Comparison of ENCODE assay signal across 1 fruit fly cellular context in the genomic region with DNA sequence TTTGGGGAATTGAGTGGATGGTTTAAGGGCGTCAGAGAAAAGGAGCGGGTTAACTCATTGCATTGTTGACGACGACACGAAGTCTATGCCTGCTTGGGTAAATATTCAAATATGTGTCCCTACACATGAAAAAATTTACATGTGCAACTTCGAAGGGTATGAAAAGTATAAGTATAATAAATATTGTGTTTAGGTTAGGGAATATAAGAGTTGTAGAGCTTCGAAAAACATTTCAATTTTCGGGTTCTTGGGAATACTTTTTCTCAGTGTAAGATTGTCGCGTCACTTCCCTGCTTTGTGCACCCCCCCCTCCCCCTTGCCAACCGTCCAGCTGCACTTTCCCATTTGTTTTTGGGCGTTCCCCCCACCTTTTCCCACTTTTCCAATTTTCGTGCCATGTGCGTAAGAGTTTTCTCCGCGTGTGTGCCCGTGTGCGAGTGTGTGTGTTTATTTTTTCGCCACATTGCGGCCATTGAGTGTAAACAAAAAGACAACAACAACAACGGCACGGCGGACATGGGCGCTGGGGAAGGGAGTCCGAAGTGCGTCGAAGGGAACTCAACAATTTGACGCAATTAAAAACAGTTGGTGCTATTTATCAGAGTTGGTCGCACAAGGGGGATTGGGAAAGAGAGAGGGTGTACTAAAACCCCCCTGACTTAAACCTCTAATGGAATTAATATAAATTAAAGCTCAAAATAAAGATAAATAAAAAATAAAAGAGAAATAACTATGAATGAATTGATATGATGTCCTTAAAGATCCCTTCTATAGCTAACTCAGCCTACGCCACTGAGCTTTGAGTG.
TF ChIP-seq lines count a peak whose summit lies in the region.

No protein-coding gene starts in this region.

TF ChIP-seq in whole organism, embryonic, 481 proteins besides CTCF, POLR2A, EP300 and RAD21 (continued from another document and continues in another):
- no peak for TF ChIP-seq Dad (GFP tag; optimal IDR thresholded peaks at IDR 0.05; lab: Kevin White, UChicago)
- no peak for TF ChIP-seq CG12744 (GFP tag; optimal IDR thresholded peaks at IDR 0.05; lab: Kevin White, UChicago)
- no peak for TF ChIP-seq MBD-R2 (GFP tag; IDR thresholded peaks at IDR 0.05; lab: Robert Waterston, UW)
- TF ChIP-seq Chrac-16 (GFP tag; optimal IDR thresholded peaks at IDR 0.05; lab: Kevin White, UChicago), result peak; percentile 42
- peak; percentile 14 for TF ChIP-seq CG10267 (tag; optimal IDR thresholded peaks at IDR 0.05; lab: Kevin White, UChicago)
- no peak for TF ChIP-seq Mes4 (GFP tag; optimal IDR thresholded peaks at IDR 0.05; lab: Kevin White, UChicago)
- peak; percentile 43 for TF ChIP-seq sd (tag; optimal IDR thresholded peaks at IDR 0.05; lab: Kevin White, UChicago)
- TF ChIP-seq crol (GFP tag; IDR thresholded peaks at IDR 0.05; lab: Robert Waterston, UW), result peak; percentile 81
- peak; percentile 3 for TF ChIP-seq zfh2 (GFP tag; optimal IDR thresholded peaks at IDR 0.05; lab: Kevin White, UChicago)
- peak; percentile 25; the same call in 1 of the 2 replicates for TF ChIP-seq CG4730 (GFP tag; IDR thresholded peaks at IDR 0.05; lab: Robert Waterston, UW)
- TF ChIP-seq ERR (GFP tag; optimal IDR thresholded peaks at IDR 0.05; lab: Kevin White, UChicago), result no peak
- TF ChIP-seq Ptx1 (GFP tag; IDR thresholded peaks at IDR 0.05; lab: Robert Waterston, UW), result peak; percentile 32
- TF ChIP-seq CG9215 (GFP tag; IDR thresholded peaks at IDR 0.05; lab: Robert Waterston, UW), result peak; percentile 44
- no peak; the same call in 1 of the 2 replicates for TF ChIP-seq CG11696 (GFP tag; IDR thresholded peaks at IDR 0.05; lab: Robert Waterston, UW)
- no peak for TF ChIP-seq zen2 (GFP tag; IDR thresholded peaks at IDR 0.05; lab: Robert Waterston, UW; ENCODE audit: partially characterized antibody)
- TF ChIP-seq CG3995 (GFP tag; optimal IDR thresholded peaks at IDR 0.05; lab: Kevin White, UChicago), result no peak
- TF ChIP-seq nerfin-2 (GFP tag; IDR thresholded peaks at IDR 0.05; lab: Robert Waterston, UW; ENCODE audit: partially characterized antibody), result no peak
- peak; percentile 28 for TF ChIP-seq pnt (GFP tag; optimal IDR thresholded peaks at IDR 0.05; lab: Kevin White, UChicago)
- TF ChIP-seq cad (GFP tag; optimal IDR thresholded peaks at IDR 0.05; lab: Kevin White, UChicago), result no peak
- no peak for TF ChIP-seq CG43689 (GFP tag; IDR thresholded peaks at IDR 0.05; lab: Robert Waterston, UW)
- no peak for TF ChIP-seq Ravus (GFP tag; IDR thresholded peaks at IDR 0.05; lab: Robert Waterston, UW)
- no peak for TF ChIP-seq klu (GFP tag; IDR thresholded peaks at IDR 0.05; lab: Robert Waterston, UW)
- no peak for TF ChIP-seq D (optimal IDR thresholded peaks at IDR 0.05; lab: Kevin White, UChicago)
- peak; percentile 30 for TF ChIP-seq D (GFP tag; optimal IDR thresholded peaks at IDR 0.05; lab: Kevin White, UChicago)
- peak; percentile 69 for TF ChIP-seq CG6689 (GFP tag; IDR thresholded peaks at IDR 0.05; lab: Robert Waterston, UW)
- TF ChIP-seq CG8765 (GFP tag; IDR thresholded peaks at IDR 0.05; lab: Robert Waterston, UW), result peak; percentile 6; the same call in 1 of the 2 replicates
- peak; percentile 47 for TF ChIP-seq Hr3 (GFP tag; optimal IDR thresholded peaks at IDR 0.05; lab: Kevin White, UChicago)
- TF ChIP-seq CG4282 (GFP tag; optimal IDR thresholded peaks at IDR 0.05; lab: Kevin White, UChicago), result no peak
- TF ChIP-seq sim (GFP tag; IDR thresholded peaks at IDR 0.05; lab: Robert Waterston, UW), result peak; percentile 21; the same call in 1 of the 2 replicates
- no peak for TF ChIP-seq tll (GFP tag; optimal IDR thresholded peaks at IDR 0.05; lab: Kevin White, UChicago)
- TF ChIP-seq CG2120 (GFP tag; optimal IDR thresholded peaks at IDR 0.05; lab: Kevin White, UChicago), result peak; percentile 54
- peak; percentile 15 for TF ChIP-seq CG3281 (GFP tag; optimal IDR thresholded peaks at IDR 0.05; lab: Kevin White, UChicago)
- no peak for TF ChIP-seq CG8281 (tag; optimal IDR thresholded peaks at IDR 0.05; lab: Kevin White, UChicago)
- no peak for TF ChIP-seq CG10321 (GFP tag; IDR thresholded peaks at IDR 0.05; lab: Robert Waterston, UW)
- TF ChIP-seq Max (GFP tag; optimal IDR thresholded peaks at IDR 0.05; lab: Kevin White, UChicago), result peak; percentile 13
- no peak for TF ChIP-seq Sry-δ (GFP tag; optimal IDR thresholded peaks at IDR 0.05; lab: Kevin White, UChicago)
- peak in 1 of 2 experiments; percentile 28 for TF ChIP-seq dpn (GFP tag; optimal IDR thresholded peaks at IDR 0.05; lab: Kevin White, UChicago)
- no peak for TF ChIP-seq CG14860 (GFP tag; IDR thresholded peaks at IDR 0.05; lab: Robert Waterston, UW; ENCODE audit: partially characterized antibody)
- TF ChIP-seq Doc3 (GFP tag; IDR thresholded peaks at IDR 0.05; lab: Robert Waterston, UW; ENCODE audit: partially characterized antibody), result no peak
- no peak for TF ChIP-seq Poxn (GFP tag; IDR thresholded peaks at IDR 0.05; lab: Robert Waterston, UW)
- TF ChIP-seq CG1024 (GFP tag; IDR thresholded peaks at IDR 0.05; lab: Robert Waterston, UW), result 0 out of 2 replicates have a peak, but pooled peaks have one; percentile 10
- TF ChIP-seq CG3847 (GFP tag; IDR thresholded peaks at IDR 0.05; lab: Robert Waterston, UW), result no peak
- TF ChIP-seq Sox100B (GFP tag; optimal IDR thresholded peaks at IDR 0.05; lab: Kevin White, UChicago), result peak; percentile 40
- TF ChIP-seq eve (GFP tag; optimal IDR thresholded peaks at IDR 0.05; lab: Kevin White, UChicago), result peak in 1 of 2 experiments; percentile 16
- no peak for TF ChIP-seq eyg (GFP tag; optimal IDR thresholded peaks at IDR 0.05; lab: Kevin White, UChicago)
- TF ChIP-seq Antp (GFP tag; optimal IDR thresholded peaks at IDR 0.05; lab: Kevin White, UChicago), result no peak
- TF ChIP-seq CG10274 (GFP tag; optimal IDR thresholded peaks at IDR 0.05; lab: Kevin White, UChicago), result no peak
- TF ChIP-seq hbn (GFP tag; IDR thresholded peaks at IDR 0.05; lab: Robert Waterston, UW; ENCODE audit: partially characterized antibody), result no peak
- TF ChIP-seq kay (GFP tag; optimal IDR thresholded peaks at IDR 0.05; lab: Kevin White, UChicago), result no peak
- TF ChIP-seq NFAT (GFP tag; IDR thresholded peaks at IDR 0.05; lab: Robert Waterston, UW), result no peak
- TF ChIP-seq CG8290 (GFP tag; optimal IDR thresholded peaks at IDR 0.05; lab: Kevin White, UChicago), result peak; percentile 41
- TF ChIP-seq CG8290 (tag; optimal IDR thresholded peaks at IDR 0.05; lab: Kevin White, UChicago), result no peak
- no peak for TF ChIP-seq CG5245 (GFP tag; optimal IDR thresholded peaks at IDR 0.05; lab: Kevin White, UChicago)
- no peak for TF ChIP-seq gro (GFP tag; optimal IDR thresholded peaks at IDR 0.05; lab: Kevin White, UChicago)
- no peak for TF ChIP-seq psq (GFP tag; optimal IDR thresholded peaks at IDR 0.05; lab: Kevin White, UChicago)
- TF ChIP-seq nmo (GFP tag; optimal IDR thresholded peaks at IDR 0.05; lab: Kevin White, UChicago), result peak; percentile 55
- TF ChIP-seq danr (GFP tag; IDR thresholded peaks at IDR 0.05; lab: Robert Waterston, UW), result peak; percentile 26; the same call in 1 of the 2 replicates
- no peak for TF ChIP-seq CG8478 (optimal IDR thresholded peaks at IDR 0.05; lab: Kevin White, UChicago)
- no peak for TF ChIP-seq Fer2 (tag; optimal IDR thresholded peaks at IDR 0.05; lab: Kevin White, UChicago)
- TF ChIP-seq Eip74EF (GFP tag; optimal IDR thresholded peaks at IDR 0.05; lab: Kevin White, UChicago), result peak in 1 of 2 experiments; percentile 8
- TF ChIP-seq gem (tag; optimal IDR thresholded peaks at IDR 0.05; lab: Kevin White, UChicago), result peak; percentile 65
- TF ChIP-seq ftz-f1 (GFP tag; optimal IDR thresholded peaks at IDR 0.05; lab: Kevin White, UChicago), result no peak
- peak; percentile 73 for TF ChIP-seq sens (GFP tag; lab: Kevin White, UChicago)
- no peak for TF ChIP-seq CG13624 (GFP tag; optimal IDR thresholded peaks at IDR 0.05; lab: Kevin White, UChicago)
- TF ChIP-seq CG9932 (GFP tag; IDR thresholded peaks at IDR 0.05; lab: Robert Waterston, UW), result peak; percentile 60
- no peak for TF ChIP-seq Lhr (GFP tag; optimal IDR thresholded peaks at IDR 0.05; lab: Kevin White, UChicago)
- no peak for TF ChIP-seq B-H2 (GFP tag; optimal IDR thresholded peaks at IDR 0.05; lab: Kevin White, UChicago)
- TF ChIP-seq HLH54F (GFP tag; optimal IDR thresholded peaks at IDR 0.05; lab: Kevin White, UChicago), result no peak
- peak; percentile 16; the same call in 1 of the 2 replicates for TF ChIP-seq ranshi (GFP tag; IDR thresholded peaks at IDR 0.05; lab: Robert Waterston, UW)
- TF ChIP-seq ara (GFP tag; IDR thresholded peaks at IDR 0.05; lab: Robert Waterston, UW), result peak; percentile 62
- TF ChIP-seq CG8359 (GFP tag; optimal IDR thresholded peaks at IDR 0.05; lab: Kevin White, UChicago; ENCODE audit: borderline replicate concordance), result no peak
- TF ChIP-seq GATAe (GFP tag; conservative IDR thresholded peaks at IDR 0.05; lab: Robert Waterston, UW), result no peak
- no peak for TF ChIP-seq toy (GFP tag; IDR thresholded peaks at IDR 0.05; lab: Robert Waterston, UW)
- peak; percentile 49 for TF ChIP-seq CG30403 (GFP tag; optimal IDR thresholded peaks at IDR 0.05; lab: Kevin White, UChicago)
- no peak for TF ChIP-seq Atf3 (GFP tag; optimal IDR thresholded peaks at IDR 0.05; lab: Kevin White, UChicago)
- TF ChIP-seq CG18764 (GFP tag; optimal IDR thresholded peaks at IDR 0.05; lab: Kevin White, UChicago), result no peak
- no peak for TF ChIP-seq Tbp (GFP tag; optimal IDR thresholded peaks at IDR 0.05; lab: Kevin White, UChicago)
- TF ChIP-seq schlank (tag; optimal IDR thresholded peaks at IDR 0.05; lab: Kevin White, UChicago), result no peak
- TF ChIP-seq CG4617 (GFP tag; optimal IDR thresholded peaks at IDR 0.05; lab: Kevin White, UChicago; ENCODE audit: borderline replicate concordance), result no peak
- 0 out of 2 replicates have a peak, but pooled peaks have one; percentile 27 for TF ChIP-seq CG17612 (GFP tag; IDR thresholded peaks at IDR 0.05; lab: Robert Waterston, UW)
- peak; percentile 45 for TF ChIP-seq unpg (GFP tag; optimal IDR thresholded peaks at IDR 0.05; lab: Kevin White, UChicago)
- peak; percentile 31 for TF ChIP-seq CG15696 (tag; optimal IDR thresholded peaks at IDR 0.05; lab: Kevin White, UChicago)
- no peak for TF ChIP-seq gcm (GFP tag; optimal IDR thresholded peaks at IDR 0.05; lab: Kevin White, UChicago)
- no peak for TF ChIP-seq abd-A (tag; optimal IDR thresholded peaks at IDR 0.05; lab: Kevin White, UChicago)
- TF ChIP-seq tap (tag; optimal IDR thresholded peaks at IDR 0.05; lab: Kevin White, UChicago), result no peak
- no peak for TF ChIP-seq ind (GFP tag; optimal IDR thresholded peaks at IDR 0.05; lab: Kevin White, UChicago)
- TF ChIP-seq dimm (GFP tag; IDR thresholded peaks at IDR 0.05; lab: Robert Waterston, UW), result no peak
- TF ChIP-seq CG11093 (GFP tag; IDR thresholded peaks at IDR 0.05; lab: Robert Waterston, UW), result no peak; the same call in 2 of the 3 replicates
- TF ChIP-seq NfI (GFP tag; optimal IDR thresholded peaks at IDR 0.05; lab: Kevin White, UChicago), result peak; percentile 35
- TF ChIP-seq H2.0 (GFP tag; IDR thresholded peaks at IDR 0.05; lab: Robert Waterston, UW), result peak; percentile 40; the same call in 1 of the 2 replicates
- no peak for TF ChIP-seq CG5953 (GFP tag; IDR thresholded peaks at IDR 0.05; lab: Robert Waterston, UW)
- no peak for TF ChIP-seq pzg (GFP tag; optimal IDR thresholded peaks at IDR 0.05; lab: Kevin White, UChicago)
- no peak for TF ChIP-seq CG12071 (GFP tag; optimal IDR thresholded peaks at IDR 0.05; lab: Kevin White, UChicago)
- TF ChIP-seq CG11560 (tag; IDR thresholded peaks at IDR 0.05; lab: Robert Waterston, UW), result no peak
- peak; percentile 28 for TF ChIP-seq Fer1 (GFP tag; optimal IDR thresholded peaks at IDR 0.05; lab: Kevin White, UChicago)
- 0 out of 2 replicates have a peak, but pooled peaks have one; percentile 9 for TF ChIP-seq Ada2b (GFP tag; IDR thresholded peaks at IDR 0.05; lab: Robert Waterston, UW)
- TF ChIP-seq CG4360 (GFP tag; IDR thresholded peaks at IDR 0.05; lab: Robert Waterston, UW), result peak; percentile 85
- TF ChIP-seq zf30C (GFP tag; optimal IDR thresholded peaks at IDR 0.05; lab: Kevin White, UChicago), result peak; percentile 60
- no peak for TF ChIP-seq HLH4C (GFP tag; IDR thresholded peaks at IDR 0.05; lab: Robert Waterston, UW; ENCODE audit: partially characterized antibody)
- peak; percentile 38 for TF ChIP-seq CG32532 (GFP tag; IDR thresholded peaks at IDR 0.05; lab: Robert Waterston, UW)
- peak; percentile 79 for TF ChIP-seq CG17361 (GFP tag; IDR thresholded peaks at IDR 0.05; lab: Robert Waterston, UW)
- TF ChIP-seq CG14710 (tag; optimal IDR thresholded peaks at IDR 0.05; lab: Kevin White, UChicago), result peak; percentile 45
- no peak for TF ChIP-seq CG34224 (GFP tag; IDR thresholded peaks at IDR 0.05; lab: Robert Waterston, UW; ENCODE audit: partially characterized antibody)
- TF ChIP-seq grn (GFP tag; optimal IDR thresholded peaks at IDR 0.05; lab: Kevin White, UChicago), result no peak
- no peak for TF ChIP-seq inv (GFP tag; IDR thresholded peaks at IDR 0.05; lab: Robert Waterston, UW; ENCODE audit: partially characterized antibody)
- TF ChIP-seq pum (GFP tag; optimal IDR thresholded peaks at IDR 0.05; lab: Kevin White, UChicago), result no peak
- TF ChIP-seq ATbp (GFP tag; optimal IDR thresholded peaks at IDR 0.05; lab: Kevin White, UChicago), result no peak
- no peak for TF ChIP-seq Dfd (GFP tag; optimal IDR thresholded peaks at IDR 0.05; lab: Kevin White, UChicago)
- peak; percentile 11 for TF ChIP-seq CG9437 (GFP tag; optimal IDR thresholded peaks at IDR 0.05; lab: Kevin White, UChicago)
- peak; percentile 23 for TF ChIP-seq CG10147 (GFP tag; optimal IDR thresholded peaks at IDR 0.05; lab: Kevin White, UChicago)
- TF ChIP-seq BtbVII (GFP tag; optimal IDR thresholded peaks at IDR 0.05; lab: Kevin White, UChicago), result no peak
- peak in 1 of 2 experiments; percentile 39 for TF ChIP-seq bsh (GFP tag; optimal IDR thresholded peaks at IDR 0.05; lab: Kevin White, UChicago)
- TF ChIP-seq nom (GFP tag; optimal IDR thresholded peaks at IDR 0.05; lab: Kevin White, UChicago), result no peak
- peak; percentile 71 for TF ChIP-seq Xrp1 (GFP tag; IDR thresholded peaks at IDR 0.05; lab: Robert Waterston, UW)
- no peak for TF ChIP-seq CG3065 (GFP tag; optimal IDR thresholded peaks at IDR 0.05; lab: Kevin White, UChicago)
- peak; percentile 35; the same call in 1 of the 2 replicates for TF ChIP-seq CG10959 (GFP tag; IDR thresholded peaks at IDR 0.05; lab: Robert Waterston, UW)
- TF ChIP-seq gt (GFP tag; IDR thresholded peaks at IDR 0.05; lab: Robert Waterston, UW), result no peak
- TF ChIP-seq ham (GFP tag; IDR thresholded peaks at IDR 0.05; lab: Robert Waterston, UW), result no peak
- TF ChIP-seq Vsx1 (GFP tag; optimal IDR thresholded peaks at IDR 0.05; lab: Kevin White, UChicago), result no peak
- no peak for TF ChIP-seq chinmo (GFP tag; IDR thresholded peaks at IDR 0.05; lab: Robert Waterston, UW; ENCODE audit: partially characterized antibody)
- TF ChIP-seq Dref (GFP tag; IDR thresholded peaks at IDR 0.05; lab: Robert Waterston, UW), result no peak
- no peak for TF ChIP-seq B-H1 (GFP tag; IDR thresholded peaks at IDR 0.05; lab: Robert Waterston, UW)
